Fruit fly (Drosophila melanogaster) Kc167 (cell line): ENCODE data around the gene CG18180.

Source experiments
- h ChIP-seq: fragments of >200 bp; optimal IDR thresholded peaks from 3 replicates; lab custom pipeline; 2018; ENCODE audit warnings: missing external identifiers
- insv ChIP-seq: fragments of >200 bp; optimal IDR thresholded peaks from 3 replicates; lab custom pipeline; 2018; ENCODE audit warnings: missing external identifiers
- psq ChIP-seq: fragments of >200 bp; optimal IDR thresholded peaks from 2 replicates; lab custom pipeline; 2017; ENCODE audit warnings: missing external identifiers

dm6 chr3L:9684871-9685270 is 44.1 kb downstream of the CG18180 start, which contains the start of gene CG16719:
- TF ChIP-seq psq (lab: Kevin White, UChicago) (no peak), insv (no peak), h (lab: Kevin White, UChicago) (no peak)
